Worm (Caenorhabditis elegans) whole organism, late embryonic: ENCODE measurements around the gene bath-44.
"Not testable (repeated sequence)": the region's sequence is repeated elsewhere in the genome, so short reads cannot be mapped to it uniquely, and the experiment has no call there.

ENCODE experiments used
- K09A11.1 ChIP-seq: sonication (generic microtip); optimal IDR thresholded peaks from 2 replicates; lab custom pipeline; 2017; ENCODE audit warnings: antibody characterized with exemption, mild to moderate bottlenecking, missing genetic modification characterization, missing compliant biosample characterization; ENCODE audit not compliant: insufficient read depth
- T23F11.4 ChIP-seq: fragments of 200-800 bp; sonication (Bioruptor generic); optimal IDR thresholded peaks from 2 replicates; lab custom pipeline; 2018; ENCODE audit warnings: mild to moderate bottlenecking, missing genetic modification characterization, missing compliant biosample characterization
- Y22D7AL.16 ChIP-seq: sonication (generic microtip); optimal IDR thresholded peaks from 2 replicates; lab custom pipeline; 2016; ENCODE audit warnings: missing genetic modification characterization, missing compliant biosample characterization
- ahr-1 ChIP-seq: sonication (generic microtip); optimal IDR thresholded peaks from 2 replicates; lab custom pipeline; 2016; ENCODE audit warnings: missing genetic modification characterization, missing compliant biosample characterization
- ama-1 ChIP-seq: fragments of 150-350 bp; optimal IDR thresholded peaks from 2 replicates; lab custom pipeline; 2014
- ceh-2 ChIP-seq: sonication (generic microtip); optimal IDR thresholded peaks from 2 replicates; lab custom pipeline; 2016; ENCODE audit warnings: missing genotype, missing genetic modification characterization, missing compliant biosample characterization
- ceh-22 ChIP-seq: sonication (generic microtip); optimal IDR thresholded peaks from 2 replicates; lab custom pipeline; 2017; ENCODE audit warnings: missing biosample characterization, missing genetic modification characterization
- ceh-31 ChIP-seq: sonication (generic microtip); optimal IDR thresholded peaks from 2 replicates; lab custom pipeline; 2016; ENCODE audit warnings: missing genetic modification characterization, missing compliant biosample characterization
- ceh-6 ChIP-seq: fragments of 200-800 bp; sonication (Bioruptor generic); optimal IDR thresholded peaks from 2 replicates; lab custom pipeline; 2018; ENCODE audit warnings: mild to moderate bottlenecking, missing genetic modification characterization, missing compliant biosample characterization
- che-1 ChIP-seq: sonication (generic microtip); optimal IDR thresholded peaks from 2 replicates; lab custom pipeline; 2016; ENCODE audit warnings: mild to moderate bottlenecking, missing genetic modification characterization, missing compliant biosample characterization
- dve-1 ChIP-seq: sonication (generic microtip); optimal IDR thresholded peaks from 2 replicates; lab custom pipeline; 2017; ENCODE audit warnings: antibody characterized with exemption, mild to moderate bottlenecking, missing genetic modification characterization, missing compliant biosample characterization
- elt-4 ChIP-seq: sonication (generic microtip); optimal IDR thresholded peaks from 2 replicates; lab custom pipeline; 2016; ENCODE audit warnings: missing genetic modification characterization, missing compliant biosample characterization
- lin-11 ChIP-seq: fragments of 200-800 bp; sonication (Bioruptor generic); optimal IDR thresholded peaks from 2 replicates; lab custom pipeline; 2018; ENCODE audit warnings: mild to moderate bottlenecking, missing genetic modification characterization, missing compliant biosample characterization
- nfya-1 ChIP-seq: sonication (generic microtip); optimal IDR thresholded peaks from 2 replicates; lab custom pipeline; 2017; ENCODE audit warnings: missing genetic modification characterization, mild to moderate bottlenecking, missing compliant biosample characterization, antibody characterized with exemption, moderate library complexity
- nhr-11 ChIP-seq: fragments of 150-350 bp; optimal IDR thresholded peaks from 2 replicates; lab custom pipeline; 2014; ENCODE audit warnings: missing biosample characterization, missing genetic modification characterization
- nhr-232 ChIP-seq: sonication (generic microtip); optimal IDR thresholded peaks from 2 replicates; lab custom pipeline; 2016; ENCODE audit warnings: missing genetic modification characterization, missing compliant biosample characterization
- pat-9 ChIP-seq: fragments of 200-800 bp; sonication (Bioruptor generic); optimal IDR thresholded peaks from 2 replicates; lab custom pipeline; 2018; ENCODE audit warnings: mild to moderate bottlenecking, missing genetic modification characterization, moderate library complexity, missing compliant biosample characterization
- pax-1 ChIP-seq: fragments of 150-350 bp; optimal IDR thresholded peaks from 2 replicates; lab custom pipeline; 2014; ENCODE audit warnings: missing biosample characterization, missing genetic modification characterization
- pha-2 ChIP-seq: sonication (generic microtip); optimal IDR thresholded peaks from 2 replicates; lab custom pipeline; 2017; ENCODE audit warnings: mild to moderate bottlenecking, missing genetic modification characterization, missing compliant biosample characterization
- pqm-1 ChIP-seq: sonication (generic microtip); optimal IDR thresholded peaks from 2 replicates; lab custom pipeline; 2016; ENCODE audit warnings: missing genetic modification characterization, missing compliant biosample characterization
- ref-2 ChIP-seq: sonication (generic microtip); optimal IDR thresholded peaks from 2 replicates; lab custom pipeline; 2016; ENCODE audit warnings: missing genetic modification characterization, missing compliant biosample characterization
- rnt-1 ChIP-seq: sonication (generic microtip); optimal IDR thresholded peaks from 2 replicates; lab custom pipeline; 2016; ENCODE audit warnings: missing genetic modification characterization, missing compliant biosample characterization
- sdc-2 ChIP-seq: sonication (generic microtip); optimal IDR thresholded peaks from 2 replicates; lab custom pipeline; 2016; ENCODE audit warnings: missing genotype, missing genetic modification characterization, missing compliant biosample characterization
- syd-9 ChIP-seq: sonication (generic microtip); optimal IDR thresholded peaks from 2 replicates; lab custom pipeline; 2016; ENCODE audit warnings: mild to moderate bottlenecking, missing genetic modification characterization, moderate library complexity, missing compliant biosample characterization
- tbx-7 ChIP-seq: sonication (generic microtip); optimal IDR thresholded peaks from 2 replicates; lab custom pipeline; 2016; ENCODE audit warnings: missing genotype, missing genetic modification characterization, missing compliant biosample characterization
- ttx-3 ChIP-seq: sonication (generic microtip); optimal IDR thresholded peaks from 2 replicates; lab custom pipeline; 2016; ENCODE audit warnings: missing genetic modification reagents, missing genetic modification characterization, missing compliant biosample characterization
- unc-55 ChIP-seq: sonication (generic microtip); optimal IDR thresholded peaks from 2 replicates; lab custom pipeline; 2017; ENCODE audit warnings: missing biosample characterization, missing genetic modification reagents, missing genetic modification characterization
- zip-5 ChIP-seq: sonication (generic microtip); optimal IDR thresholded peaks from 2 replicates; lab custom pipeline; 2016; ENCODE audit warnings: missing genetic modification characterization, missing compliant biosample characterization

The bath-44 gene

DNA sequence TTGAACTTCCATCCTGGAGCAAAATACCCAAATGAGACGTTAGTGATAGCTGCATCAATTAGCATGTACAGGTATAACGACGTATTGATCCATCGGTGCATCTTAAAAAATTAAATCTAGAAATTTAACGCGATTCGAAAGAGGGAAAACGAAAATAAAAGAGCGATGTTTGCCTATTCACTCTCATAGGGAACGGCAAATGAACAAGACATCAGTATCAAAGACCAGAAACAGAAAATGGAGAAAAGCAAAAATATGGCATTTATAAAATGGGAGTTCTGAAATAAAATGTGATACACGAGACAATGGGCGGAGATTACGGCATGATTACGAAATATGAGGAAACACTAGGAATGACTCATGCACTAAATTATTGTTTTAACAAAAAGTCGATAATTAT lies 38.4 kb upstream of the bath-44 start, which contains the start of gene haf-2:
TSS of gene haf-2 (minus strand) at position 101 of the 400 bp plus-strand sequence.
- TF ChIP-seq K09A11.1 (tag; lab: Kevin White, UChicago) (no peak), lin-11 (tag; lab: Kevin White, UChicago) (no peak), che-1 (tag; lab: Kevin White, UChicago) (no peak), syd-9 (no peak), dve-1 (tag; lab: Kevin White, UChicago) (no peak), sdc-2 (tag; lab: Kevin White, UChicago) (no peak), pqm-1 (tag; lab: Kevin White, UChicago) (no peak), T23F11.4 (GFP tag; lab: Kevin White, UChicago) (no peak), ttx-3 (tag; lab: Kevin White, UChicago) (no peak), pha-2 (tag; lab: Kevin White, UChicago) (no peak)
- TF ChIP-seq, all 69 proteins: peak for 0

DNA sequence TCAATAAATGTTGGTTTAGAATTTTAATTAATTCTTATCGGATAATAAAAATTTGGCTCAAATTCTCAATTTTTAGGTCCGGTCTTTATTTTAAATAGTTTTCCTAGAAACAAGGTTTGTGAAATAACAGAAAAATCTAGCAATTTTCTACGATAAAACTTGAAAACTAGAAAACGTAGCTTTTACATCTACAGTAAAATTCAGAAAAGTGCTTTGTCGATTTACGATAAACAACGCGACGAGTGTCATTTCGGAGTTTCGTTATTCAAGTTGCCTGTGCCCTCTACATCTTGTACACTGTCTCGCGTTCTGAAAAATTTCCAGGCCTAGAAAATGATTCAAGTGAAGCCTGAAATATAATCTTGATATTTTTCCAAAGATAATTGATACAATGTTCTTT lies 38.0 kb upstream of the bath-44 start:
- TF ChIP-seq ttx-3 (tag; lab: Kevin White, UChicago): no peak
- no peak for TF ChIP-seq nfya-1 (tag; lab: Kevin White, UChicago)
- TF ChIP-seq nhr-11 (tag; lab: Kevin White, UChicago): no peak
- no peak for TF ChIP-seq zip-5
- TF ChIP-seq nhr-232 (tag; lab: Kevin White, UChicago): no peak
- no peak for TF ChIP-seq ceh-22 (tag; lab: Kevin White, UChicago)
- TF ChIP-seq, all 69 proteins: peak for 0

DNA sequence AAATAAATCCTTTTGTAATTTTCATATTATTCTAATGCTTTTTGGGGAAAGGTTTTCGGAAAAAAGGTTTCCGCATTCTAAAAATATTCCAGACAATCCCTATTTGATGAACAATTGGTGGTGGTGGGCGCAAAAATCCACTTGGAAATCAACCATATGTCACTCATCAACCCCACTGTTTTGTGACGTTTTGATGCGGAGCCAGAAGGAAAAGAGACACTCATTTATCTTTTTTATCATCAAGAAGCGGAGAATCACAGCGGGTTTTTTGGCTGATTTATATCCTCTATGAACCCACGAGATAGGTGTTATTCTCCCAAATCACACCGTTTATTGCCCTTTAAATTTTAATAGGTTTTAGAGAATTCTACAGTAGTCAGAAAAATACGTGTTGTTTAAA lies 37.6 kb upstream of the bath-44 start:
- no peak for TF ChIP-seq pax-1 (tag; lab: Kevin White, UChicago)
- TF ChIP-seq, all 69 proteins: peak for 0

DNA sequence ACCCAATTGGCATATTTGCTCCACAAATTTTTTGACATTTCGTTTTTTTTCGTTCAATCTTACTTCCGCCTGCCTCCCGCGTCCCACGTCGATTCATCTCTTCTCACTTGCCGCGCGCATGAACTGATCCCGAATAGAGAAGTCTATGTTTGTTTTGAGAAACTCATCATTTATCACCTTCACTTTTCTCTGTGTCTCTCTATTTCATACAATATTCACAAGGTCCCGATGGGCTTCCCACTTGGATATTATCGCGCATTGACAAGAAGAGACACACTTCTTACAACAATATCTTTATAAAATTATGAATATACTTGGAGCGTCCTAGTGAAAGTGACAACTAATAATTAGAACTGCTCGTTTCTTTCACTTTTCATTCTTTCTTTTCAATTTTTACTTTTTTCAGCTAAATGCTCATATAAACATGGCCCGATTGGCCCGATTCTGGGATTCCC lies 36.2 kb upstream of the bath-44 start, which contains the start of gene insc-1:
TSS of gene insc-1 (plus strand) at position 405 of the 455 bp plus-strand sequence.
- TF ChIP-seq rnt-1 (tag; lab: Kevin White, UChicago) (no peak), ahr-1 (tag; lab: Kevin White, UChicago) (no peak), elt-4 (no peak), ref-2 (tag; lab: Kevin White, UChicago) (peak; percentile 16), pha-2 (tag; lab: Kevin White, UChicago) (no peak)
- TF ChIP-seq, all 69 proteins: peak for 1

DNA sequence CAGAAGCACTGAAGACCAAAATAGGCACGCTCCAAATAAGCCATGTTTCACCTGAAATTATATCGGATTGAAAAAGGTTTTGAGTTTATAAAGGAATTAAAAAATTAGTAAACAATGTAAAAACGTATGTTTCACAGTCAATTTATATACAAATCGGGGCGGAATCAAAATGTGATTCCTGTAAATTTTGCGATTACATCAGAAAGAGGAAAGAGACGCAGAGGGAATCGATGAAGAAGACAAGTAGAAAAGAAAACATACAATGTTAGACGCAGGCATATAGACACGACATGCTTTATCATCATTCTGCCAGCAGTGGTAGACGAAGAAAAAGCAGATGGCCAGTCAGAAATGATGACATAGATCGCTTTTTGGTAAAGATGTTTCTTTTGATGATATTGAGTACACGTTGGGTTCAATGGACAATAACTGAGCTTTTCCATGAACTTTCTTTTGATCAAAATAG lies 30.7 kb upstream of the bath-44 start, which contains the start of gene msra-1:
TSS of gene msra-1 (minus strand) at position 51 of the 466 bp plus-strand sequence.
- peak; percentile 90 for TF ChIP-seq unc-55 (GFP tag; lab: Kevin White, UChicago)
- no peak for TF ChIP-seq tbx-7 (tag; lab: Kevin White, UChicago)
- TF ChIP-seq dve-1 (tag; lab: Kevin White, UChicago): peak; percentile 35
- no peak for TF ChIP-seq ceh-2 (tag; lab: Kevin White, UChicago)
- no peak for TF ChIP-seq ama-1 (lab: Kevin White, UChicago)
- no peak for TF ChIP-seq Y22D7AL.16 (tag; lab: Kevin White, UChicago)
- no peak for TF ChIP-seq pat-9 (tag; lab: Kevin White, UChicago)
- TF ChIP-seq ceh-6: no peak
- TF ChIP-seq pqm-1 (tag; lab: Kevin White, UChicago): no peak

DNA sequence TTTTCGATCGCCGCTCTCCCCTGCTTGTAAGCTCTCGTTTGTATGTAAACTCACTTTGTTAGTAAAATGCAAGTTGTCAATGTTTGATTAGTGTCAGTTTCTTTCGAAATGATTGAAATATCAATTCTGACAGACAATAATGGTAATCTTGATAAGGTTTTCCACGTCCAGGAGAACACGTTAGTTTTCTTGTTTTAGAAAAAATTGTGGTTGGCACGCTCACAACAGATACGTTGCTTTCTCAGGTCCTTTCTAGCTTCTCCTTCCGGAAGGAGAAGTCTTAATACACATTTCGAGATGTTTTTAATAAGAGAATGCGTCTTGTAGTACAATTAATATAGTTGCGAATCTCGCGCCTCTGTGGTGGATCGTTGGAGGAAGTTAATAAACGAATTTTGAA lies 26.0 kb upstream of the bath-44 start, which contains the start of gene F43E2.6:
TSS of gene F43E2.6 (minus strand) at position 101 of the 400 bp plus-strand sequence.
- TF ChIP-seq pax-1 (tag; lab: Kevin White, UChicago) (no peak), unc-55 (GFP tag; lab: Kevin White, UChicago) (no peak), tbx-7 (tag; lab: Kevin White, UChicago) (no peak)
- TF ChIP-seq, all 69 proteins: peak for 0

DNA sequence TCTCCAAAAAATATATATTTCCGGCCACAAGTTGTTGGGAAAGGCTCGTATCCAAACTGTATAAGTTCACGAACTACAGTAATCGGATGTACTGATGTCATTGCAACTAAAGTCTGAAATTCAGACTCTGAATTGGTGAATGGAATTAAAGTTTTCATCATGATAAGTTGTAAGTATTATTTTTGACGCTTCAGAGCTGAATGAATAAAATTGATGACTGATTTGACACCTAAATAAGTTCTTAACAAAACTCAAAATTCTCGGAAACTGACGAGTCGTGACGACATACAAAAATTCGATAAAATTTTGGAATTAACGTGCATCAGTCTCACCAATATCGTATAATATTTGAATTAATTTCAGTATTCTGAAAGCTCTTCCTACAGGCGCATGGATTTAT lies 24.6 kb upstream of the bath-44 start, which contains the start of gene F43E2.11:
TSS of gene F43E2.11 (minus strand) at position 101 of the 400 bp plus-strand sequence.
- TF ChIP-seq zip-5; ceh-31 (tag; lab: Kevin White, UChicago); sdc-2 (tag; lab: Kevin White, UChicago): not testable (repeated sequence)
